Worm (Caenorhabditis elegans) whole organism, L1 larva: ENCODE data around the gene dmd-6.

Experiments used
- C04F5.9 ChIP-seq: sonication (generic microtip); optimal IDR thresholded peaks from 2 replicates; lab custom pipeline; 2016; ENCODE audit warnings: missing genetic modification characterization, missing compliant biosample characterization
- C34B4.2 ChIP-seq: sonication (generic microtip); optimal IDR thresholded peaks from 2 replicates; lab custom pipeline; 2017; ENCODE audit warnings: mild to moderate bottlenecking, missing genetic modification characterization, missing compliant biosample characterization
- F16B12.6 ChIP-seq: fragments of 150-350 bp; optimal IDR thresholded peaks from 2 replicates; lab custom pipeline; 2014; ENCODE audit warnings: missing biosample characterization, missing genetic modification characterization
- Y116A8C.19 ChIP-seq: sonication (generic microtip); optimal IDR thresholded peaks from 2 replicates; lab custom pipeline; 2016; ENCODE audit warnings: missing compliant biosample characterization, missing genetic modification characterization, borderline replicate concordance
- aha-1 ChIP-seq: fragments of 150-350 bp; optimal IDR thresholded peaks from 2 replicates; lab custom pipeline; 2014; ENCODE audit warnings: missing biosample characterization, missing genetic modification characterization
- blmp-1 ChIP-seq: fragments of 150-350 bp; optimal IDR thresholded peaks from 2 replicates; lab custom pipeline; 2014; ENCODE audit warnings: missing biosample characterization, missing genetic modification characterization
- ceh-63 ChIP-seq: fragments of 200-800 bp; sonication (Bioruptor generic); optimal IDR thresholded peaks from 2 replicates; lab custom pipeline; 2018; ENCODE audit warnings: mild to moderate bottlenecking, missing genetic modification characterization, missing compliant biosample characterization
- dpl-1 ChIP-seq, 3 experiments: fragments of 150-350 bp in 2 of 3; sonication (generic microtip) in 1 of 3; optimal IDR thresholded peaks; 2 replicates each; lab custom pipeline; 2014 to 2017; ENCODE audit warnings: missing biosample characterization in 3 of 3, missing genetic modification characterization in 3 of 3, missing genetic modification reagents in 3 of 3
- dsc-1 ChIP-seq: sonication (generic microtip); optimal IDR thresholded peaks from 2 replicates; lab custom pipeline; 2016; ENCODE audit warnings: mild to moderate bottlenecking, missing genetic modification characterization, missing compliant biosample characterization
- efl-1 ChIP-seq, 4 experiments: fragments of 150-350 bp; optimal IDR thresholded peaks in 3 of 4; peaks in 1 of 4; 1 replicate in 1 of 4; 2 replicates in 3 of 4; lab custom pipeline; 2014; ENCODE audit warnings: missing biosample characterization in 2 of 4, missing genetic modification characterization in 2 of 4, missing genetic modification reagents in 2 of 4
- egl-13 ChIP-seq: sonication (generic microtip); optimal IDR thresholded peaks from 2 replicates; lab custom pipeline; 2016; ENCODE audit warnings: missing genotype, missing genetic modification reagents, missing genetic modification characterization, missing compliant biosample characterization
- elt-3 ChIP-seq, 6 experiments: fragments of 150-350 bp in 1 of 6; sonication (generic microtip); optimal IDR thresholded peaks; 2 replicates each; lab custom pipeline; 2017 to 2018; ENCODE audit warnings: missing biosample characterization in 6 of 6, missing genetic modification characterization in 6 of 6, inconsistent platforms in 1 of 6
- fkh-10 ChIP-seq: sonication (generic microtip); optimal IDR thresholded peaks from 2 replicates; lab custom pipeline; 2017; ENCODE audit warnings: missing biosample characterization, missing genetic modification reagents, missing genetic modification characterization
- hlh-17 ChIP-seq: fragments of 200-800 bp; sonication (Bioruptor generic); optimal IDR thresholded peaks from 2 replicates; lab custom pipeline; 2018; ENCODE audit warnings: missing genetic modification characterization, mild to moderate bottlenecking, missing compliant biosample characterization, moderate library complexity, borderline replicate concordance
- hpl-2 ChIP-seq: fragments of 150-350 bp; optimal IDR thresholded peaks from 2 replicates; lab custom pipeline; 2014; ENCODE audit warnings: missing biosample characterization, missing genetic modification reagents, missing genetic modification characterization
- isw-1 ChIP-seq: fragments of 200-800 bp; sonication (Bioruptor generic); IDR thresholded peaks from 2 replicates; pipeline ENCODE4 v1.3.6; 2022; ENCODE audit warnings: missing genetic modification characterization, missing compliant biosample characterization
- jun-1 ChIP-seq: fragments of 150-350 bp; optimal IDR thresholded peaks from 2 replicates; lab custom pipeline; 2014; ENCODE audit warnings: missing biosample characterization, missing genetic modification reagents, missing genetic modification characterization
- lin-13 ChIP-seq: fragments of 150-350 bp; optimal IDR thresholded peaks from 2 replicates; lab custom pipeline; 2014; ENCODE audit warnings: missing biosample characterization, missing genetic modification reagents, missing genetic modification characterization
- lin-14 ChIP-seq: fragments of 200-800 bp; sonication (Bioruptor generic); optimal IDR thresholded peaks from 2 replicates; lab custom pipeline; 2018; ENCODE audit warnings: mild to moderate bottlenecking, missing genetic modification characterization, moderate library complexity, missing compliant biosample characterization
- lin-15B ChIP-seq: fragments of 150-350 bp; sonication (generic microtip); optimal IDR thresholded peaks from 3 replicates; lab custom pipeline; 2014; ENCODE audit warnings: missing biosample characterization, missing genetic modification characterization
- lin-39 ChIP-seq: fragments of 150-350 bp; optimal IDR thresholded peaks from 2 replicates; lab custom pipeline; 2014; ENCODE audit warnings: missing biosample characterization, missing genetic modification reagents, missing genetic modification characterization
- lsy-2 ChIP-seq, 2 experiments: fragments of 150-350 bp; optimal IDR thresholded peaks; 2 replicates each; lab custom pipeline; 2014; ENCODE audit warnings: missing biosample characterization in 2 of 2, missing genetic modification characterization in 2 of 2
- mdl-1 ChIP-seq, 2 experiments: fragments of 150-350 bp; optimal IDR thresholded peaks; 2 replicates each; lab custom pipeline; 2014 to 2017; ENCODE audit warnings: missing biosample characterization in 2 of 2, missing genetic modification characterization in 2 of 2, inconsistent platforms in 1 of 2
- mef-2 ChIP-seq: fragments of 150-350 bp; optimal IDR thresholded peaks from 2 replicates; lab custom pipeline; 2014; ENCODE audit warnings: missing biosample characterization, missing genetic modification characterization
- mep-1 ChIP-seq: fragments of 150-350 bp; optimal IDR thresholded peaks from 2 replicates; lab custom pipeline; 2014; ENCODE audit warnings: missing biosample characterization, missing genetic modification characterization
- nhr-12 ChIP-seq: sonication (generic microtip); optimal IDR thresholded peaks from 2 replicates; lab custom pipeline; 2017; ENCODE audit warnings: missing biosample characterization, missing genetic modification characterization
- nhr-20 ChIP-seq: sonication (generic microtip); optimal IDR thresholded peaks from 2 replicates; lab custom pipeline; 2016; ENCODE audit warnings: mild to moderate bottlenecking, missing genetic modification characterization, missing compliant biosample characterization
- nhr-237 ChIP-seq: fragments of 150-350 bp; optimal IDR thresholded peaks from 2 replicates; lab custom pipeline; 2014; ENCODE audit warnings: missing biosample characterization, missing genetic modification characterization
- nhr-84 ChIP-seq: sonication (generic microtip); optimal IDR thresholded peaks from 2 replicates; lab custom pipeline; 2017; ENCODE audit warnings: missing biosample characterization, missing genetic modification characterization
- nhr-90 ChIP-seq: sonication (generic microtip); optimal IDR thresholded peaks from 2 replicates; lab custom pipeline; 2016; ENCODE audit warnings: mild to moderate bottlenecking, missing genetic modification characterization, missing compliant biosample characterization; ENCODE audit not compliant: poor library complexity
- pag-3 ChIP-seq: sonication (generic microtip); optimal IDR thresholded peaks from 2 replicates; lab custom pipeline; 2017; ENCODE audit warnings: missing genetic modification characterization, mild to moderate bottlenecking, missing compliant biosample characterization, antibody characterized with exemption, borderline replicate concordance; ENCODE audit not compliant: insufficient read depth
- pqm-1 ChIP-seq: sonication (generic microtip); optimal IDR thresholded peaks from 3 replicates; lab custom pipeline; 2017; ENCODE audit warnings: missing biosample characterization, missing genetic modification characterization
- rnt-1 ChIP-seq: sonication (generic microtip); optimal IDR thresholded peaks from 2 replicates; lab custom pipeline; 2016; ENCODE audit warnings: mild to moderate bottlenecking, missing genetic modification characterization, moderate library complexity, missing compliant biosample characterization
- skn-1 ChIP-seq: fragments of 150-350 bp; optimal IDR thresholded peaks from 2 replicates; lab custom pipeline; 2014; ENCODE audit warnings: missing biosample characterization, missing genetic modification characterization
- snpc-4 ChIP-seq: fragments of 150-350 bp; optimal IDR thresholded peaks from 2 replicates; lab custom pipeline; 2014; ENCODE audit warnings: missing biosample characterization, missing genetic modification characterization
- sptf-1 ChIP-seq: fragments of 150-350 bp; optimal IDR thresholded peaks from 2 replicates; lab custom pipeline; 2014; ENCODE audit warnings: missing biosample characterization, missing genetic modification characterization
- sup-37 ChIP-seq: fragments of 200-800 bp; sonication (Bioruptor generic); optimal IDR thresholded peaks from 2 replicates; lab custom pipeline; 2018; ENCODE audit warnings: mild to moderate bottlenecking, missing genetic modification characterization, missing compliant biosample characterization
- tlp-1 ChIP-seq: fragments of 150-350 bp; optimal IDR thresholded peaks from 2 replicates; lab custom pipeline; 2014; ENCODE audit warnings: missing biosample characterization, missing genetic modification characterization
- unc-30 ChIP-seq: sonication (generic microtip); optimal IDR thresholded peaks from 2 replicates; lab custom pipeline; 2017; ENCODE audit warnings: missing biosample characterization, missing genetic modification characterization
- unc-62 ChIP-seq: fragments of 150-350 bp; optimal IDR thresholded peaks from 2 replicates; lab custom pipeline; 2014; ENCODE audit warnings: missing biosample characterization, missing genetic modification reagents, missing genetic modification characterization
- unc-86 ChIP-seq: sonication (generic microtip); optimal IDR thresholded peaks from 2 replicates; lab custom pipeline; 2016; ENCODE audit warnings: missing genetic modification characterization, missing compliant biosample characterization
- unc-98 ChIP-seq: fragments of 200-800 bp; sonication (Bioruptor generic); IDR thresholded peaks from 2 replicates; pipeline ENCODE4 v1.3.6; 2022; ENCODE audit warnings: missing genetic modification characterization, missing compliant biosample characterization
- zip-4 ChIP-seq: fragments of 200-800 bp; sonication (Bioruptor generic); optimal IDR thresholded peaks from 2 replicates; lab custom pipeline; 2018; ENCODE audit warnings: mild to moderate bottlenecking, missing genetic modification characterization, moderate library complexity, missing compliant biosample characterization
- ztf-11 ChIP-seq, 2 experiments: sonication (generic microtip); optimal IDR thresholded peaks; 2 replicates each; lab custom pipeline; 2016 to 2017; ENCODE audit warnings: missing genetic modification characterization in 2 of 2, missing biosample characterization in 1 of 2, missing compliant biosample characterization in 1 of 2
- ztf-4 ChIP-seq: fragments of 150-350 bp; optimal IDR thresholded peaks from 2 replicates; lab custom pipeline; 2014; ENCODE audit warnings: missing biosample characterization, missing genetic modification characterization

The dmd-6 gene

DNA sequence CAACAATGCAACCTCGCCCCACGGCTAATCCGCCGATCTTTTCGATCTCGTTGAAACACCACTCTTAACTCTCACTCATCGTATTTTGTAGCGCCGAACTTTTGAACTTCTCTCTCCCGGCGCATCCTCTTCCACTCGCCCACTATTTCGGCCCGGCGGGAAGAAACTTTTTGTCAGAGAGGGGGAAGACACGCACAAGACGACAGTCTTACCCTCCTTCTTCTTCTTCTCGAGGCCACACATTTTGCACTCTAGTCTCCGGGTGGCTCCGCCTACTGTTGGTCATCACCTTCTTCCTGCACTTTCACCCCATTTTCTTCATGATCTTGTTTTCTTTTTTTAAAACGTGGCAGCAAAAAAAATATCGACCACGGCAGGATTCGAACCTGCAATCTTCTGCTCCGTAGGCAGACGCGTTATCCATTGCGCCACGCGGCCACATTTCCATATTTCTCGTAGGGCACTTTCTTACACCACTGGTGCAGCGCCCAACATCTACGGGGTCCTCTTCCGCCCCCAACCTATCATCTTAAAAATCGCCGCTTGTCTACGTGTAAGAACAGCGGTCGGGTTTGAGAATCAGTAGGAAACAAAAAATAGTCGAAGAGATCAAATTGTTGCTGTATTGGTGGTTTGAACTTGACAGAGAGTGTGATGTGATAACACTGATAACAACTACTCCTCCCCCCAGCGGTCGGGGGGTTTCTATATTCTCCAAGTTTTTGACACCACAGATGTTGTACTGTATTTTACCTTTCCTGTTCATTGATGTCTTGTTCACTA is 5.3 kb upstream of the dmd-6 start (continued):
- no peak for TF ChIP-seq mef-2 (tag; lab: Kevin White, UChicago)
- TF ChIP-seq ceh-63 (GFP tag; lab: Kevin White, UChicago), result no peak
- TF ChIP-seq unc-62 (GFP tag; lab: Kevin White, UChicago), result no peak
- no peak for TF ChIP-seq Y116A8C.19 (tag; lab: Kevin White, UChicago)
- peak; percentile 65 for TF ChIP-seq rnt-1 (tag; lab: Kevin White, UChicago)
- TF ChIP-seq lin-15B, result peak; percentile 55
- peak; percentile 51 for TF ChIP-seq nhr-90
- TF ChIP-seq nhr-237 (tag; lab: Kevin White, UChicago), result no peak
- peak; percentile 25 to 53 for TF ChIP-seq efl-1 (optimal IDR thresholded peaks at IDR 0.05; lab: Kevin White, UChicago)
- peak in 1 of 2 experiments; percentile 90 for TF ChIP-seq efl-1 (GFP tag; optimal IDR thresholded peaks at IDR 0.05 in 1 of 2; lab: Kevin White, UChicago)
- no peak for TF ChIP-seq unc-98
- TF ChIP-seq unc-86 (tag; lab: Kevin White, UChicago), result no peak
- TF ChIP-seq ztf-11 (tag; optimal IDR thresholded peaks at IDR 0.05; lab: Kevin White, UChicago), result no peak
- TF ChIP-seq dsc-1, result no peak
- TF ChIP-seq dpl-1 (GFP tag; optimal IDR thresholded peaks at IDR 0.05; lab: Kevin White, UChicago), result peak in 2 of 3 experiments; percentile 29 to 54
- TF ChIP-seq pqm-1 (tag; lab: Kevin White, UChicago), result no peak
- TF ChIP-seq hpl-2 (GFP tag; lab: Kevin White, UChicago), result no peak
- TF ChIP-seq lin-39, result no peak
- peak; percentile 21 for TF ChIP-seq lin-13 (GFP tag; lab: Kevin White, UChicago)
- TF ChIP-seq mep-1 (tag; lab: Kevin White, UChicago), result peak; percentile 55
- peak; percentile 48 to 56 for TF ChIP-seq lsy-2 (tag; optimal IDR thresholded peaks at IDR 0.05; lab: Kevin White, UChicago)
- TF ChIP-seq hlh-17 (GFP tag; lab: Kevin White, UChicago), result no peak
- no peak for TF ChIP-seq sptf-1 (tag; lab: Kevin White, UChicago)
- no peak for TF ChIP-seq aha-1 (tag; lab: Kevin White, UChicago)
- TF ChIP-seq skn-1, result peak; percentile 32
- TF ChIP-seq ztf-4 (tag; lab: Kevin White, UChicago), result no peak
- TF ChIP-seq lin-14 (GFP tag; lab: Kevin White, UChicago), result peak; percentile 82
- TF ChIP-seq sup-37 (GFP tag; lab: Kevin White, UChicago), result no peak
- no peak for TF ChIP-seq egl-13 (tag; lab: Kevin White, UChicago)
- no peak for TF ChIP-seq nhr-84
- TF ChIP-seq unc-30 (tag; lab: Kevin White, UChicago), result no peak
- no peak for TF ChIP-seq C04F5.9 (tag; lab: Kevin White, UChicago)
- peak in 1 of 2 experiments; percentile 48 for TF ChIP-seq mdl-1 (tag; optimal IDR thresholded peaks at IDR 0.05; lab: Kevin White, UChicago)
- TF ChIP-seq elt-3 (tag; optimal IDR thresholded peaks at IDR 0.05; lab: Kevin White, UChicago), result peak in 3 of 6 experiments; percentile 44 to 60 (median 56)
- TF ChIP-seq C34B4.2, result no peak
- no peak for TF ChIP-seq jun-1
- no peak for TF ChIP-seq isw-1 (GFP tag; lab: Robert Waterston, UW)
- TF ChIP-seq zip-4, result no peak
- peak; percentile 94 for TF ChIP-seq nhr-20
- no peak for TF ChIP-seq pag-3 (tag; lab: Kevin White, UChicago)
- TF ChIP-seq F16B12.6 (tag; lab: Kevin White, UChicago), result no peak
- peak; percentile 28 for TF ChIP-seq snpc-4 (tag; lab: Kevin White, UChicago)
- no peak for TF ChIP-seq tlp-1
- TF ChIP-seq fkh-10 (GFP tag; lab: Kevin White, UChicago), result no peak
- no peak for TF ChIP-seq nhr-12 (tag; lab: Kevin White, UChicago)
- peak; percentile 97 for TF ChIP-seq blmp-1
- TF ChIP-seq, all 84 proteins: peak for 30
